Worm (Caenorhabditis elegans) whole organism, L2 larva: Measurements from ENCODE around the gene T08D10.4.

Experiments
- mdl-1 ChIP-seq, 2 experiments: fragments of 150-350 bp in 1 of 2; sonication (generic microtip) in 1 of 2; optimal IDR thresholded peaks; 2 replicates each; lab custom pipeline; 2017; ENCODE audit warnings: missing biosample characterization in 2 of 2, missing genetic modification characterization in 2 of 2
- unc-39 ChIP-seq: fragments of 150-350 bp; optimal IDR thresholded peaks from 2 replicates; lab custom pipeline; 2014; ENCODE audit warnings: missing biosample characterization, missing genetic modification characterization
- ztf-11 ChIP-seq: sonication (generic microtip); optimal IDR thresholded peaks from 2 replicates; lab custom pipeline; 2017; ENCODE audit warnings: missing biosample characterization, missing genetic modification characterization

DNA sequence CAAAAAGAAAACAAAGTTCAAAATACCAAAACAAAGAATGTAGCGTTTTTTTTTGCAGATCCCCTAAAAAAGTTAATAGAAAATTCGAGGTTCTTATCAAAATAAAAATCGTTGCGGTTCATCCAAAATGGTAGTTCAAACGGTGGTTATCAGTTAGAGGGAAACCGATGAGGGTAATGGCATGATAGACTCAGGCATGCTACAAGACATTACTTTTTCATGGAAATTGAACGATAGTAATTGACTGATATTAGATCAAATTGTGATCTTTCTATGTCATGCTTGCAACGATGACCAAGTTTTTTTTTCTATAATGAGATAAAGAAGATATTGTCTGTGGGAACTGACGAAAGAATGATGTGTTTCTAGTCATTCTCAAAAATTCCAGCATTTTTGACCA, 11.4 kb upstream of the T08D10.4 start:
- no peak for TF ChIP-seq ztf-11 (tag; lab: Kevin White, UChicago)
- TF ChIP-seq mdl-1 (tag; optimal IDR thresholded peaks at IDR 0.05; lab: Kevin White, UChicago) = no peak
- TF ChIP-seq unc-39 (tag; lab: Kevin White, UChicago) = no peak
